Fruit fly (Drosophila melanogaster): ENCODE results near the gene brat.

DNA sequence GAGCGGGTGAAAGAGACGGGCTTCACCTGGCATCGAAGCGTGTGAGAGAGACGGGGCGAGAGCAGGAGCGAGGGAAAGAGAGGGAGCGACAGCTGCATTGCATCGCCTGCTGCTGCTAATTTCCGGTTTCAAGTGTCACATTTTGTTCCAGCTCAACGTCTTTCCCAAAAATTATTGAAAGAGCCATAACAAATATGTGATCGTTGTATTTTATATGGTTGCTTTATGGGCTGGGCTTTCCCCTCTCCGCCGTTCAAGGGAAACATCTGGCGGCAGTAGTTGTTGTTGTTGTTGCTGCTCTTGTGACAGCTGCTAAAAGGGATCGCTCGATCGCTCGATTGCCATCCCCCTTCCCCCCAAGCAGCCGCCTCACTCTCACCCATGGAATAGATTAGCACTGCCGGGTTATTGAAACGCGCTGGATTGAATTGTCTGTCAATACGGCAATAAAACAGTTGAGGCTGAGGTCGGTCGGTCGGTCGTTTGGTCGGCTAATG is 21.3 kb downstream of the brat start:
- no peak for TF ChIP-seq CG34367 (tag; optimal IDR thresholded peaks at IDR 0.05)
- TF ChIP-seq EcR (GFP tag; optimal IDR thresholded peaks at IDR 0.05): peak; percentile 93
- no peak for TF ChIP-seq CG10348 (GFP tag; IDR thresholded peaks at IDR 0.05)
- TF ChIP-seq Pif1A (GFP tag; optimal IDR thresholded peaks at IDR 0.05): no peak

Data from whole organism, pupa.